Worm (Caenorhabditis elegans): ENCODE data around the gene C05D11.1.

DNA sequence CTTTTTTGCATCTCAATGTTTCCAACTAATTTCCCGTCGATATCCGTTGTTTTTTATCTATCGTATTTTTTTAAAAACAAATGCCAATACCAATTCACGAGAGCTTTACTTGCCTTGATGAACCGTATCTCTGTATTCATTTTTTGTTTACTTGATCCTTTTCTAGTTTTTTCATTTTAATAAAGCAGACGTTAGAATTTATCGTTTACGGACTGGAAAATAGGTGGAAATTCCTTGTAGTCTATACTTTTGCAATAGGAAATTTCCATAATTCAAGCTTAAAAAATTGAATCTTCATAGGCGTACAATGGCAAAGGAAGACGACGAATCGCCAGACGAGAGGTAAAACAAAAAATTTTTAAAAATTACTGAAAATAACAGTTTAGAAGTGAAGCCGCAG, 23.4 kb downstream of the C05D11.1 start, which contains the start of gene algn-1:
- TF ChIP-seq mep-1 (tag; optimal IDR thresholded peaks at IDR 0.05) (no peak), lsy-2 (tag; optimal IDR thresholded peaks at IDR 0.05) (no peak), snpc-4 (tag; optimal IDR thresholded peaks at IDR 0.05) (no peak), nhr-76 (tag; optimal IDR thresholded peaks at IDR 0.05) (no peak), mab-5 (tag; optimal IDR thresholded peaks at IDR 0.05) (no peak), lin-32 (GFP tag; optimal IDR thresholded peaks at IDR 0.05) (no peak), lin-13 (tag; optimal IDR thresholded peaks at IDR 0.05) (no peak), tbx-8 (GFP tag; optimal IDR thresholded peaks at IDR 0.05) (no peak), M03D4.4 (tag; optimal IDR thresholded peaks at IDR 0.05) (no peak), nhr-28 (tag; optimal IDR thresholded peaks at IDR 0.05) (no peak), blmp-1 (tag; optimal IDR thresholded peaks at IDR 0.05) (no peak)
